Worm (Caenorhabditis elegans) whole organism, early embryonic: ENCODE results near the gene srw-69.
A peak's percentile ranks its signal among the peaks of the same experiment; 100 is the strongest.

Source experiments
- B0310.2 ChIP-seq: sonication (generic microtip); optimal IDR thresholded peaks from 2 replicates; lab custom pipeline; 2016; ENCODE audit warnings: mild to moderate bottlenecking, missing genetic modification characterization, missing compliant biosample characterization
- F13C5.2 ChIP-seq: sonication (generic microtip); optimal IDR thresholded peaks from 2 replicates; lab custom pipeline; 2017; ENCODE audit warnings: mild to moderate bottlenecking, missing genetic modification characterization, inconsistent platforms, missing compliant biosample characterization
- aly-1 ChIP-seq: sonication (generic microtip); optimal IDR thresholded peaks from 2 replicates; lab custom pipeline; 2016; ENCODE audit warnings: missing genetic modification characterization, missing compliant biosample characterization
- ama-1 ChIP-seq: fragments of 150-350 bp; optimal IDR thresholded peaks from 2 replicates; lab custom pipeline; 2014
- ceh-13 ChIP-seq: fragments of 200-800 bp; sonication (Bioruptor generic); optimal IDR thresholded peaks from 2 replicates; lab custom pipeline; 2018; ENCODE audit warnings: mild to moderate bottlenecking, missing genetic modification characterization, missing compliant biosample characterization
- ceh-36 ChIP-seq: sonication (generic microtip); optimal IDR thresholded peaks from 2 replicates; lab custom pipeline; 2016; ENCODE audit warnings: missing genetic modification characterization, inconsistent platforms, missing compliant biosample characterization
- ets-7 ChIP-seq: sonication (generic microtip); optimal IDR thresholded peaks from 2 replicates; lab custom pipeline; 2016; ENCODE audit warnings: missing genotype, missing genetic modification characterization, missing compliant biosample characterization
- flt-1 ChIP-seq: fragments of 200-800 bp; sonication (Bioruptor generic); IDR thresholded peaks from 2 replicates; pipeline ENCODE4 v1.3.6; 2022; ENCODE audit warnings: missing genetic modification characterization, missing compliant biosample characterization
- hmbx-1 ChIP-seq: sonication (generic microtip); optimal IDR thresholded peaks from 2 replicates; lab custom pipeline; 2016; ENCODE audit warnings: mild to moderate bottlenecking, missing genetic modification characterization, missing compliant biosample characterization
- hmg-4 ChIP-seq: fragments of 200-800 bp; sonication (Bioruptor generic); optimal IDR thresholded peaks from 2 replicates; lab custom pipeline; 2018; ENCODE audit warnings: mild to moderate bottlenecking, missing genetic modification characterization, missing compliant biosample characterization
- hnd-1 ChIP-seq: sonication (generic microtip); optimal IDR thresholded peaks from 2 replicates; lab custom pipeline; 2016; ENCODE audit warnings: missing genetic modification characterization, missing compliant biosample characterization
- pes-1 ChIP-seq: fragments of 200-800 bp; sonication (Bioruptor generic); IDR thresholded peaks from 2 replicates; pipeline ENCODE4 v1.3.6; 2022; ENCODE audit warnings: missing genetic modification reagents, missing genetic modification characterization, missing compliant biosample characterization
- scrt-1 ChIP-seq: fragments of 200-800 bp; sonication (Bioruptor generic); IDR thresholded peaks from 2 replicates; pipeline ENCODE4 v1.3.6; 2022; ENCODE audit warnings: missing genetic modification characterization, missing compliant biosample characterization
- sea-1 ChIP-seq: fragments of 200-800 bp; sonication (Bioruptor generic); conservative IDR thresholded peaks from 2 replicates; pipeline ENCODE4 v1.3.6; 2022; ENCODE audit warnings: missing genetic modification characterization, missing compliant biosample characterization
- tbx-11 ChIP-seq: fragments of 200-800 bp; sonication (Bioruptor generic); IDR thresholded peaks from 2 replicates; pipeline ENCODE4 v1.3.6; 2022; ENCODE audit warnings: missing genetic modification characterization, missing compliant biosample characterization
- tbx-37 ChIP-seq: fragments of 200-800 bp; sonication (Bioruptor generic); conservative IDR thresholded peaks from 2 replicates; pipeline ENCODE4 v1.3.6; 2022; ENCODE audit warnings: missing genetic modification reagents, missing genetic modification characterization, missing compliant biosample characterization
- tra-4 ChIP-seq: sonication (generic microtip); optimal IDR thresholded peaks from 2 replicates; lab custom pipeline; 2017; ENCODE audit warnings: missing genetic modification characterization, missing compliant biosample characterization

srw-69 gene

ce11 chrV:7428880-7429279 lies at the start of gene srw-69:
TSS of gene srw-69 (minus strand) at chrV:7428980.
- TF ChIP-seq ceh-13 (GFP tag; lab: Kevin White, UChicago), result no peak
- TF ChIP-seq scrt-1 (GFP tag; lab: Robert Waterston, UW), result no peak
- TF ChIP-seq hmbx-1 (tag; lab: Kevin White, UChicago), result no peak
- TF ChIP-seq flt-1, result no peak
- no peak for TF ChIP-seq sea-1 (GFP tag; lab: Robert Waterston, UW)
- TF ChIP-seq ama-1 (lab: Kevin White, UChicago), result no peak
- TF ChIP-seq hmg-4 (GFP tag; lab: Kevin White, UChicago), result no peak

- TF ChIP-seq hnd-1 (tag; lab: Kevin White, UChicago) (no peak), hmbx-1 (tag; lab: Kevin White, UChicago) (no peak), ceh-36 (tag; lab: Kevin White, UChicago) (no peak), hmg-4 (GFP tag; lab: Kevin White, UChicago) (no peak), ets-7 (no peak), pes-1 (GFP tag; lab: Robert Waterston, UW) (no peak), aly-1 (no peak), flt-1 (no peak), ceh-13 (GFP tag; lab: Kevin White, UChicago) (no peak), scrt-1 (GFP tag; lab: Robert Waterston, UW) (no peak), tbx-11 (GFP tag; lab: Robert Waterston, UW) (no peak), tbx-37 (GFP tag; lab: Robert Waterston, UW) (no peak), tra-4 (tag; lab: Kevin White, UChicago) (no peak), B0310.2 (tag; lab: Kevin White, UChicago) (no peak), sea-1 (GFP tag; lab: Robert Waterston, UW) (no peak), F13C5.2 (tag; lab: Kevin White, UChicago) (no peak), ama-1 (lab: Kevin White, UChicago) (no peak)
Measured at ce11 chrV:7478404-7478803, 49.6 kb upstream of the srw-69 start, which contains the start of gene str-190. TSS of gene str-190 (minus strand) at chrV:7478504.

ce11 chrV:7476766-7477165 lies 48.0 kb upstream of the srw-69 start, which contains the start of gene srh-125:
TSS of gene srh-125 (minus strand) at chrV:7476866.
- TF ChIP-seq B0310.2 (tag; lab: Kevin White, UChicago) (no peak), ets-7 (no peak), pes-1 (GFP tag; lab: Robert Waterston, UW) (no peak), aly-1 (no peak), hmg-4 (GFP tag; lab: Kevin White, UChicago) (no peak), scrt-1 (GFP tag; lab: Robert Waterston, UW) (no peak), flt-1 (no peak), ama-1 (lab: Kevin White, UChicago) (no peak), tra-4 (tag; lab: Kevin White, UChicago) (no peak), ceh-13 (GFP tag; lab: Kevin White, UChicago) (no peak), hnd-1 (tag; lab: Kevin White, UChicago) (no peak), tbx-11 (GFP tag; lab: Robert Waterston, UW) (no peak), ceh-36 (tag; lab: Kevin White, UChicago) (no peak), tbx-37 (GFP tag; lab: Robert Waterston, UW) (no peak)

ce11 chrV:7472815-7473214 lies 44.0 kb upstream of the srw-69 start, which contains the start of gene str-28:
TSS of gene str-28 (minus strand) at chrV:7472915.
- TF ChIP-seq F13C5.2 (tag; lab: Kevin White, UChicago) (no peak), ceh-36 (tag; lab: Kevin White, UChicago) (no peak), ceh-13 (GFP tag; lab: Kevin White, UChicago) (no peak), pes-1 (GFP tag; lab: Robert Waterston, UW) (no peak), B0310.2 (tag; lab: Kevin White, UChicago) (no peak), hmg-4 (GFP tag; lab: Kevin White, UChicago) (no peak), ama-1 (lab: Kevin White, UChicago) (no peak), hnd-1 (tag; lab: Kevin White, UChicago) (no peak), hmbx-1 (tag; lab: Kevin White, UChicago) (no peak)

- TF ChIP-seq tbx-11 (GFP tag; lab: Robert Waterston, UW) (no peak), ceh-36 (tag; lab: Kevin White, UChicago) (no peak), B0310.2 (tag; lab: Kevin White, UChicago) (no peak), hnd-1 (tag; lab: Kevin White, UChicago) (no peak), sea-1 (GFP tag; lab: Robert Waterston, UW) (no peak), tbx-37 (GFP tag; lab: Robert Waterston, UW) (peak; percentile 62; the same call in 1 of the 2 replicates), hmg-4 (GFP tag; lab: Kevin White, UChicago) (no peak), flt-1 (no peak), F13C5.2 (tag; lab: Kevin White, UChicago) (peak; percentile 47), ceh-13 (GFP tag; lab: Kevin White, UChicago) (no peak), ets-7 (no peak), aly-1 (peak; percentile 3), scrt-1 (GFP tag; lab: Robert Waterston, UW) (no peak), ama-1 (lab: Kevin White, UChicago) (no peak), hmbx-1 (tag; lab: Kevin White, UChicago) (no peak), pes-1 (GFP tag; lab: Robert Waterston, UW) (no peak), tra-4 (tag; lab: Kevin White, UChicago) (no peak)
Measured at ce11 chrV:7465509-7465908, 36.7 kb upstream of the srw-69 start, which contains the start of gene F25E5.1. TSS of gene F25E5.1 (plus strand) at chrV:7465884.

- TF ChIP-seq tra-4 (tag; lab: Kevin White, UChicago), result no peak
- TF ChIP-seq ets-7, result no peak
- no peak for TF ChIP-seq pes-1 (GFP tag; lab: Robert Waterston, UW)
- no peak for TF ChIP-seq sea-1 (GFP tag; lab: Robert Waterston, UW)
- no peak for TF ChIP-seq tbx-37 (GFP tag; lab: Robert Waterston, UW)
- TF ChIP-seq B0310.2 (tag; lab: Kevin White, UChicago), result no peak
- TF ChIP-seq ceh-13 (GFP tag; lab: Kevin White, UChicago), result no peak
- TF ChIP-seq ama-1 (lab: Kevin White, UChicago), result no peak
- no peak for TF ChIP-seq hmbx-1 (tag; lab: Kevin White, UChicago)
- no peak for TF ChIP-seq F13C5.2 (tag; lab: Kevin White, UChicago)
- TF ChIP-seq scrt-1 (GFP tag; lab: Robert Waterston, UW), result no peak
- TF ChIP-seq hnd-1 (tag; lab: Kevin White, UChicago), result no peak
Measured at ce11 chrV:7464696-7465095, 35.9 kb upstream of the srw-69 start, which contains the start of gene srh-89. TSS of gene srh-89 (minus strand) at chrV:7464796.
